Worm (Caenorhabditis elegans): Measurements from ENCODE around the gene col-130.

The col-130 gene

DNA sequence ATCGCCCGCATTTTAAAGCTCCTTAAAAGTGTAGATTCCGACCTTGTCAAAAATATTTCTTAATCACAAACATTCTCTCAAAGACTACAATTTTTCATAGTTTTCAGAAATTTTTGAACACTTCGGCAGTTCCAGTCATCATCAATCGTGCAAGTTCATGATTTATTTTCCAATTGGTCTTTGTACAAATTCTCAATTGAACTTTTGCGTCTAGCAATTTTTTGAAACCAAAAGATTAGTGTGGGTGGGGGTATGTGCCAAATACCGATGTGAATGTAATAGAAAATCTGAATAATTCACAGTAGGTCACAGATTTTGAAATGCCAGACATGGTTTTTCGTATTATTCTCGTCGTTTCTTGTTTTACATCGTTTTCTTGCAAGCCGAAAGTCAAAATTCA is 10.0 kb upstream of the col-130 start, which contains the start of gene clec-185:
Gene clec-185 (plus strand): TSS at position 301 of the 400 bp plus-strand sequence.
- TF ChIP-seq nhr-20 (tag; optimal IDR thresholded peaks at IDR 0.05) (no peak), efl-1 (optimal IDR thresholded peaks at IDR 0.05) (no peak), efl-1 (GFP tag; optimal IDR thresholded peaks at IDR 0.05 in 1 of 2) (peak in 1 of 2 experiments; percentile 79), ceh-88 (GFP tag; IDR thresholded peaks at IDR 0.05) (no peak), tbx-2 (tag; optimal IDR thresholded peaks at IDR 0.05) (no peak), jun-1 (tag; optimal IDR thresholded peaks at IDR 0.05) (no peak)

ce11 chrIV:12435442-12435841 is 7.1 kb upstream of the col-130 start, which contains the start of gene irg-4:
TSS of gene irg-4 (plus strand) at chrIV:12435833.
- TF ChIP-seq tlp-1 (tag; optimal IDR thresholded peaks at IDR 0.05): peak; percentile 88
- peak; percentile 4 for TF ChIP-seq pqm-1 (tag; optimal IDR thresholded peaks at IDR 0.05)
- peak; percentile 97 for TF ChIP-seq elt-2 (tag; optimal IDR thresholded peaks at IDR 0.05)
- TF ChIP-seq fkh-10 (GFP tag; optimal IDR thresholded peaks at IDR 0.05): no peak
- TF ChIP-seq nhr-85 (tag): no peak

- TF ChIP-seq nhr-71 (tag; optimal IDR thresholded peaks at IDR 0.05) (no peak), hlh-4 (tag; optimal IDR thresholded peaks at IDR 0.05) (no peak), nhr-47 (tag; optimal IDR thresholded peaks at IDR 0.05) (no peak)
Observed at ce11 chrIV:12432340-12432739, 4.0 kb upstream of the col-130 start, which contains the start of gene clec-184. TSS of gene clec-184 (plus strand) at chrIV:12432640.

- TF ChIP-seq efl-1 (optimal IDR thresholded peaks at IDR 0.05) (no peak), efl-1 (GFP tag; optimal IDR thresholded peaks at IDR 0.05 in 1 of 2) (peak in 1 of 2 experiments; percentile 3), nhr-237 (tag; optimal IDR thresholded peaks at IDR 0.05) (no peak)
Observed at ce11 chrIV:12431755-12432154, 3.4 kb upstream of the col-130 start.

DNA sequence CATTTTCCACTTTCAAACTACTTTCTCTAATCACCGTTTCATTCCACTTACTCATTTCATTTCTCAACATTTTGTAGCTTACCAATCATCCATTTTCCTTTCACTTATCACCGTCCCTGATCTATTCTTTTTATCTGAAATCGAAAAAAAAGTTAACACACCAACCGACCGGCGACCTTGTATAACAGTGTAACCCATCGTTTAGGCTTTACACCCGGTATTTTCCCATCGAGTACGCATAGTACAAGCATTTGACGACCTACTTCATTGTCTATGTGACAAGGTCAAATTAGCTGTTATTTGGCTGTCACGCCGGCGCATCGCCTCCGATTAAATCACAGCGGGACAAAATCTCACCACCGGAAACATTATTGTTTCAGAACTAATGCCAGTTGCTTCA is 1.2 kb upstream of the col-130 start:
- TF ChIP-seq blmp-1 (tag; optimal IDR thresholded peaks at IDR 0.05): peak; percentile 13
- TF ChIP-seq Y116A8C.19 (tag; optimal IDR thresholded peaks at IDR 0.05; ENCODE audit: borderline replicate concordance): no peak
- no peak for TF ChIP-seq elt-3 (tag; optimal IDR thresholded peaks at IDR 0.05)
- no peak for TF ChIP-seq nhr-237 (tag; optimal IDR thresholded peaks at IDR 0.05)
- TF ChIP-seq jun-1 (tag; optimal IDR thresholded peaks at IDR 0.05): no peak
- TF ChIP-seq F16B12.6 (tag; optimal IDR thresholded peaks at IDR 0.05): no peak
- TF ChIP-seq zag-1 (tag; optimal IDR thresholded peaks at IDR 0.05): no peak

DNA sequence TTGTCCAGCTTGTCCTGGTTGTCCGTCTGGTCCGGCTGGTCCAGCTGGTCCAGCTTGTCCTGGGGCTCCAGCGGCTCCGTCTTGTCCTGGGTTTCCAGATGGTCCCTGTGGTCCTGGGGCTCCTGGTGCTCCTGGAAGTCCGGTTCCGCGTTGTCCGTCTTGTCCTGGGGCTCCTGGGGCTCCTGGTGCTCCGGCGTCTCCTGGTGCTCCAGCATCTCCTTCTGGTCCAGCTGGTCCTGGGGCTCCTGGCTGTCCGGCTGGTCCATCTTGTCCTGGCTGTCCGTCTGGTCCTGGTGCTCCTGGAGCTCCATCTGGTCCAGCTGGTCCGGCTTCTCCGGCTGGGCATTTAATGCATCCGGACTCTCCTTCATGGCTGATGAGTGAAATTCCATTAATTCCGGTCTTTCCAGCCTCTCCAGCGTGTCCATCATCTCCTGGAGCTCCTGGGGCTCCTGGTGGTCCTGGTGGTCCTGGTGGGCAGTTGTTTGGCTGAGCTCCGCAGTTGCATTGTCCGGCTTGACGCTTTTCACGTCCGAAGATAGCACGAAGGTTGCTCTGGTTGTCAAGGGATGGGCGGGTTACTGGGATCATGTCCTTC is 530 bp downstream of the col-130 start:
- TF ChIP-seq ceh-8 (GFP tag; optimal IDR thresholded peaks at IDR 0.05) (peak; percentile 48), pqm-1 (tag; optimal IDR thresholded peaks at IDR 0.05) (no peak)

ce11 chrIV:12425595-12425994 is 2.7 kb downstream of the col-130 start:
- no peak for TF ChIP-seq unc-86 (tag; optimal IDR thresholded peaks at IDR 0.05)
- no peak for TF ChIP-seq efl-1 (optimal IDR thresholded peaks at IDR 0.05)
- TF ChIP-seq efl-1 (GFP tag; optimal IDR thresholded peaks at IDR 0.05 in 1 of 2): peak in 1 of 2 experiments; percentile 56
- no peak for TF ChIP-seq egl-27 (tag; optimal IDR thresholded peaks at IDR 0.05)
- TF ChIP-seq unc-30 (tag; optimal IDR thresholded peaks at IDR 0.05): no peak
- no peak for TF ChIP-seq lin-35 (GFP tag; optimal IDR thresholded peaks at IDR 0.05)
- peak; percentile 68 for TF ChIP-seq lin-14 (GFP tag; optimal IDR thresholded peaks at IDR 0.05)
- no peak for TF ChIP-seq aha-1 (tag; optimal IDR thresholded peaks at IDR 0.05)
- TF ChIP-seq lir-3 (tag; optimal IDR thresholded peaks at IDR 0.05; ENCODE audit: poor library complexity): no peak
- no peak for TF ChIP-seq Y116A8C.19 (tag; optimal IDR thresholded peaks at IDR 0.05; ENCODE audit: borderline replicate concordance)
- no peak for TF ChIP-seq efl-3 (GFP tag; optimal IDR thresholded peaks at IDR 0.05)
- no peak for TF ChIP-seq sox-4 (tag; optimal IDR thresholded peaks at IDR 0.05)
- no peak for TF ChIP-seq lin-39 (tag; optimal IDR thresholded peaks at IDR 0.05)

Data from whole organism, L1 larva.